Worm (Caenorhabditis elegans) whole organism, young adult: Measurements from ENCODE around the gene egl-15.
A peak's percentile ranks its signal among the peaks of the same experiment; 100 is the strongest.

Experiments used
- B0035.1 ChIP-seq: sonication (generic microtip); optimal IDR thresholded peaks from 2 replicates; lab custom pipeline; 2016; ENCODE audit warnings: missing genetic modification characterization, mild to moderate bottlenecking, missing compliant biosample characterization, missing genotype, missing genetic modification reagents
- F10E7.11 ChIP-seq: sonication (generic microtip); optimal IDR thresholded peaks from 2 replicates; lab custom pipeline; 2017; ENCODE audit warnings: mild to moderate bottlenecking, missing genetic modification characterization, moderate library complexity, missing compliant biosample characterization
- F22D6.2 ChIP-seq: sonication (generic microtip); optimal IDR thresholded peaks from 2 replicates; lab custom pipeline; 2016; ENCODE audit warnings: mild to moderate bottlenecking, missing genetic modification characterization, missing compliant biosample characterization
- F23B12.7 ChIP-seq: sonication (generic microtip); optimal IDR thresholded peaks from 2 replicates; lab custom pipeline; 2017; ENCODE audit warnings: missing genetic modification characterization, mild to moderate bottlenecking, missing compliant biosample characterization, antibody characterized with exemption, moderate library complexity; ENCODE audit not compliant: insufficient read depth
- F37B4.10 ChIP-seq: fragments of 200-800 bp; sonication (Bioruptor generic); IDR thresholded peaks from 2 replicates; pipeline ENCODE4 v1.3.6; 2022; ENCODE audit warnings: missing genetic modification characterization, missing compliant biosample characterization
- F49E8.2 ChIP-seq: sonication (generic microtip); optimal IDR thresholded peaks from 3 replicates; lab custom pipeline; 2017; ENCODE audit warnings: missing genetic modification characterization, mild to moderate bottlenecking, missing compliant biosample characterization, antibody characterized with exemption, moderate library complexity; ENCODE audit not compliant: insufficient read depth
- K11D2.4 ChIP-seq: fragments of 200-800 bp; sonication (Bioruptor generic); IDR thresholded peaks from 2 replicates; pipeline ENCODE4 v1.3.6; 2022; ENCODE audit warnings: missing genetic modification reagents, missing genetic modification characterization, missing compliant biosample characterization
- K12H6.12 ChIP-seq: fragments of 200-800 bp; sonication (Bioruptor generic); optimal IDR thresholded peaks from 2 replicates; lab custom pipeline; 2018; ENCODE audit warnings: mild to moderate bottlenecking, missing genetic modification characterization, missing compliant biosample characterization
- T07F8.4 ChIP-seq: sonication (generic microtip); optimal IDR thresholded peaks from 2 replicates; lab custom pipeline; 2016; ENCODE audit warnings: mild to moderate bottlenecking, missing genetic modification characterization, moderate library complexity, missing compliant biosample characterization
- Y79H2A.3 ChIP-seq: fragments of 200-800 bp; sonication (Bioruptor generic); conservative IDR thresholded peaks from 2 replicates; pipeline ENCODE4 v1.3.6; 2022; ENCODE audit warnings: missing genetic modification reagents, missing genetic modification characterization, missing compliant biosample characterization
- akir-1 ChIP-seq: fragments of 200-800 bp; sonication (Bioruptor generic); optimal IDR thresholded peaks from 2 replicates; lab custom pipeline; 2018; ENCODE audit warnings: mild to moderate bottlenecking, missing genetic modification characterization, moderate library complexity, missing compliant biosample characterization
- athp-1 ChIP-seq: sonication (generic microtip); optimal IDR thresholded peaks from 2 replicates; lab custom pipeline; 2017; ENCODE audit warnings: mild to moderate bottlenecking, missing genetic modification characterization, missing compliant biosample characterization
- attf-5 ChIP-seq: fragments of 200-800 bp; sonication (Bioruptor generic); optimal IDR thresholded peaks from 2 replicates; lab custom pipeline; 2018; ENCODE audit warnings: mild to moderate bottlenecking, missing genetic modification characterization, missing compliant biosample characterization
- attf-6 ChIP-seq: fragments of 200-800 bp; sonication (Bioruptor generic); IDR thresholded peaks from 2 replicates; pipeline ENCODE4 v1.3.6; 2022; ENCODE audit warnings: missing genetic modification reagents, missing genetic modification characterization, missing compliant biosample characterization
- cebp-1 ChIP-seq, 2 experiments: fragments of 200-800 bp in 1 of 2; sonication (Bioruptor generic) in 1 of 2; sonication (generic microtip) in 1 of 2; IDR thresholded peaks in 1 of 2; optimal IDR thresholded peaks in 1 of 2; 2 replicates each; pipeline versions ENCODE4 v1.3.6 to Lab custom; 2017 to 2022; ENCODE audit warnings: missing compliant biosample characterization in 2 of 2, missing genetic modification characterization in 2 of 2, mild to moderate bottlenecking in 1 of 2, missing genetic modification reagents in 1 of 2, moderate library complexity in 1 of 2
- ceh-100 ChIP-seq: fragments of 200-800 bp; sonication (Bioruptor generic); IDR thresholded peaks from 2 replicates; pipeline ENCODE4 v1.3.6; 2022; ENCODE audit warnings: missing genetic modification reagents, missing genetic modification characterization, missing compliant biosample characterization
- ceh-91 ChIP-seq: fragments of 200-800 bp; sonication (Bioruptor generic); IDR thresholded peaks from 2 replicates; pipeline ENCODE4 v1.3.6; 2022; ENCODE audit warnings: missing genetic modification reagents, missing genetic modification characterization, missing compliant biosample characterization
- chd-7 ChIP-seq: sonication (generic microtip); optimal IDR thresholded peaks from 2 replicates; lab custom pipeline; 2016; ENCODE audit warnings: mild to moderate bottlenecking, missing genetic modification characterization, moderate library complexity, missing compliant biosample characterization
- die-1 ChIP-seq: sonication (generic microtip); optimal IDR thresholded peaks from 2 replicates; lab custom pipeline; 2016; ENCODE audit warnings: missing genotype, mild to moderate bottlenecking, missing genetic modification characterization, missing compliant biosample characterization
- dox-1 ChIP-seq: fragments of 200-800 bp; sonication (Bioruptor generic); IDR thresholded peaks from 2 replicates; pipeline ENCODE4 v1.3.6; 2022; ENCODE audit warnings: missing genetic modification reagents, missing genetic modification characterization, missing compliant biosample characterization
- egl-18 ChIP-seq: fragments of 200-800 bp; sonication (Bioruptor generic); IDR thresholded peaks from 2 replicates; pipeline ENCODE4 v1.3.6; 2022; ENCODE audit warnings: missing genetic modification reagents, missing genetic modification characterization, missing compliant biosample characterization
- ets-4 ChIP-seq: fragments of 200-800 bp; sonication (Bioruptor generic); optimal IDR thresholded peaks from 2 replicates; lab custom pipeline; 2018; ENCODE audit warnings: mild to moderate bottlenecking, missing genetic modification characterization, missing compliant biosample characterization
- hlh-26 ChIP-seq: fragments of 200-800 bp; sonication (Bioruptor generic); conservative IDR thresholded peaks from 2 replicates; pipeline ENCODE4 v1.3.6; 2022; ENCODE audit warnings: missing genetic modification reagents, missing genetic modification characterization, missing compliant biosample characterization
- hmg-1.2 ChIP-seq: fragments of 200-800 bp; sonication (Bioruptor generic); IDR thresholded peaks from 2 replicates; pipeline ENCODE4 v1.3.6; 2022; ENCODE audit warnings: missing genetic modification reagents, missing genetic modification characterization, missing compliant biosample characterization
- lag-1 ChIP-seq: fragments of 200-800 bp; sonication (Bioruptor generic); IDR thresholded peaks from 2 replicates; pipeline ENCODE4 v1.3.6; 2022; ENCODE audit warnings: missing genetic modification reagents, missing genetic modification characterization, missing compliant biosample characterization
- let-607 ChIP-seq, 2 experiments: fragments of 200-800 bp in 1 of 2; sonication (Bioruptor generic) in 1 of 2; sonication (generic microtip) in 1 of 2; optimal IDR thresholded peaks; 2 replicates each; lab custom pipeline; 2016 to 2018; ENCODE audit warnings: mild to moderate bottlenecking in 2 of 2, missing compliant biosample characterization in 2 of 2, missing genetic modification characterization in 2 of 2, moderate library complexity in 2 of 2, missing genotype in 1 of 2
- lin-26 ChIP-seq: fragments of 200-800 bp; sonication (Bioruptor generic); IDR thresholded peaks from 2 replicates; pipeline ENCODE4 v1.3.6; 2022; ENCODE audit warnings: missing genetic modification reagents, missing genetic modification characterization, missing compliant biosample characterization
- lin-35 ChIP-seq, 3 experiments: fragments of 150-350 bp in 2 of 3; sonication (generic microtip) in 1 of 3; optimal IDR thresholded peaks; 2 replicates each; lab custom pipeline; 2014 to 2018; ENCODE audit warnings: missing biosample characterization in 3 of 3, missing genetic modification characterization in 3 of 3, missing genetic modification reagents in 3 of 3
- lin-40 ChIP-seq: sonication (generic microtip); optimal IDR thresholded peaks from 2 replicates; lab custom pipeline; 2016; ENCODE audit warnings: missing genetic modification characterization, mild to moderate bottlenecking, missing compliant biosample characterization, missing genotype, missing genetic modification reagents
- madf-10 ChIP-seq: sonication (generic microtip); optimal IDR thresholded peaks from 2 replicates; lab custom pipeline; 2016; ENCODE audit warnings: mild to moderate bottlenecking, missing genetic modification characterization, missing compliant biosample characterization
- mcd-1 ChIP-seq: fragments of 200-800 bp; sonication (Bioruptor generic); IDR thresholded peaks from 2 replicates; pipeline ENCODE4 v1.3.6; 2022; ENCODE audit warnings: missing genetic modification reagents, missing genetic modification characterization, missing compliant biosample characterization
- mxl-1 ChIP-seq: sonication (generic microtip); optimal IDR thresholded peaks from 2 replicates; lab custom pipeline; 2016; ENCODE audit warnings: missing genetic modification characterization, missing compliant biosample characterization
- nfyb-1 ChIP-seq: fragments of 200-800 bp; sonication (Bioruptor generic); IDR thresholded peaks from 2 replicates; pipeline ENCODE4 v1.3.6; 2022; ENCODE audit warnings: missing genetic modification reagents, missing genetic modification characterization, missing compliant biosample characterization
- nhr-90 ChIP-seq: sonication (generic microtip); optimal IDR thresholded peaks from 2 replicates; lab custom pipeline; 2016; ENCODE audit warnings: missing genotype, mild to moderate bottlenecking, missing genetic modification characterization, missing compliant biosample characterization
- repo-1 ChIP-seq: sonication (generic microtip); optimal IDR thresholded peaks from 2 replicates; lab custom pipeline; 2017; ENCODE audit warnings: mild to moderate bottlenecking, missing genetic modification characterization, missing compliant biosample characterization
- sea-2 ChIP-seq: fragments of 200-800 bp; sonication (Bioruptor generic); IDR thresholded peaks from 2 replicates; pipeline ENCODE4 v1.3.6; 2022; ENCODE audit warnings: missing genetic modification characterization, missing compliant biosample characterization
- snpc-4 ChIP-seq, 5 experiments: fragments of 150-350 bp in 1 of 5; sonication (generic microtip) in 4 of 5; optimal IDR thresholded peaks; 2 replicates each; lab custom pipeline; 2014 to 2018; ENCODE audit warnings: missing genetic modification characterization in 5 of 5, missing biosample characterization in 3 of 5, antibody characterized with exemption in 2 of 5, mild to moderate bottlenecking in 2 of 5, missing compliant biosample characterization in 2 of 5, missing genotype in 2 of 5, moderate library complexity in 2 of 5, missing genetic modification reagents in 1 of 5
- somi-1 ChIP-seq: fragments of 200-800 bp; sonication (Bioruptor generic); optimal IDR thresholded peaks from 2 replicates; lab custom pipeline; 2018; ENCODE audit warnings: mild to moderate bottlenecking, missing genetic modification characterization, missing compliant biosample characterization
- tbp1 ChIP-seq: fragments of 200-800 bp; sonication (Bioruptor generic); optimal IDR thresholded peaks from 2 replicates; lab custom pipeline; 2018; ENCODE audit warnings: mild to moderate bottlenecking, missing genetic modification characterization, missing compliant biosample characterization
- tlf-1 ChIP-seq: fragments of 200-800 bp; sonication (Bioruptor generic); optimal IDR thresholded peaks from 2 replicates; lab custom pipeline; 2018; ENCODE audit warnings: mild to moderate bottlenecking, missing genetic modification characterization, missing compliant biosample characterization
- unc-130 ChIP-seq: sonication (generic microtip); optimal IDR thresholded peaks from 2 replicates; lab custom pipeline; 2016; ENCODE audit warnings: missing genetic modification reagents, missing genetic modification characterization, missing compliant biosample characterization
- zfh-2 ChIP-seq: fragments of 200-800 bp; sonication (Bioruptor generic); conservative IDR thresholded peaks from 2 replicates; pipeline ENCODE4 v1.3.6; 2022; ENCODE audit warnings: missing genetic modification reagents, missing genetic modification characterization, missing compliant biosample characterization
- ztf-25 ChIP-seq: fragments of 200-800 bp; sonication (Bioruptor generic); IDR thresholded peaks from 2 replicates; pipeline ENCODE4 v1.3.6; 2022; ENCODE audit warnings: missing genetic modification reagents, missing genetic modification characterization, missing compliant biosample characterization
- ztf-26 ChIP-seq: sonication (generic microtip); optimal IDR thresholded peaks from 2 replicates; lab custom pipeline; 2017; ENCODE audit warnings: missing genetic modification characterization, missing compliant biosample characterization
- ztf-6 ChIP-seq: fragments of 200-800 bp; sonication (Bioruptor generic); IDR thresholded peaks from 2 replicates; pipeline ENCODE4 v1.3.6; 2022; ENCODE audit warnings: missing genetic modification reagents, missing genetic modification characterization, missing compliant biosample characterization

Gene egl-15

DNA sequence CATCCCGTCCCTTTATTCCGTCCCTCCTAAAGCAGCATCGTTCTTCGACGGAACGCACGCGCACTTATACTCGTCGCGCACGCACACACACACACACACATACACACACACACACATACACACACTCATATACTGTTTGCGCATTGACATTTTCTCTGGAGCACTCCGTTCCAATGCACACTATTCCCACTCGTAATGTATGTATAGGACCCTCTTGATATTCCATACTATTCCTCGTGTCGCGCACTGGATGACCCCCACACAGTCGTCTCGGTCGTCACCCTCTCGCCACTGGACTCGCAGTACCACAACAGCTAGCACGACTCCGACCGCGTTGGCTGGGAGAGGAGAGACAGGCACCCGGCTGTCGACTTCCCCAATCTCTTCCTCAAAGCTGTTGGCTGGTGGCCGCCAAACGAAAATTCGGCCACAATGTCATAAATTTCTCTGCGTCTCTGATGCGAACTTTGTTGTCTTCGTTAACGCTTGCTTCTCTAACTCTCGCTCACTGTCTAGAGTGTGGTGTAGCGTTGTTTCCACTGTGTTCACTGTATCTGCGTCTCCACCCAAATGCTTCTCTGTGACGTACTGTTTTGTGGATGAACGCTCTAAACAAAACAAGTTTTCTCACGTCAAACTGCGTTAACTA lies 15.0 kb downstream of the egl-15 start (continued):
- TF ChIP-seq snpc-4 (GFP tag; optimal IDR thresholded peaks at IDR 0.05; lab: Kevin White, UChicago) (peak; percentile 50), snpc-4 (tag; optimal IDR thresholded peaks at IDR 0.05; lab: Kevin White, UChicago) (peak in 1 of 4 experiments; percentile 46), lin-40 (tag; lab: Kevin White, UChicago) (peak; percentile 94), dox-1 (GFP tag; lab: Robert Waterston, UW) (peak; percentile 90), mxl-1 (tag; lab: Kevin White, UChicago) (peak; percentile 55), let-607 (tag; optimal IDR thresholded peaks at IDR 0.05; lab: Kevin White, UChicago) (peak; percentile 52 to 80), K12H6.12 (tag; lab: Kevin White, UChicago) (peak; percentile 97), F23B12.7 (no peak), tlf-1 (GFP tag; lab: Kevin White, UChicago) (no peak), F22D6.2 (tag; lab: Kevin White, UChicago) (peak; percentile 2), ztf-25 (GFP tag; lab: Robert Waterston, UW) (0 out of 2 replicates have a peak, but pooled peaks have one; percentile 2), K11D2.4 (GFP tag; lab: Robert Waterston, UW) (no peak), ceh-100 (0 out of 2 replicates have a peak, but pooled peaks have one; percentile 19), lin-35 (GFP tag; optimal IDR thresholded peaks at IDR 0.05; lab: Kevin White, UChicago) (peak in 1 of 3 experiments; percentile 64), akir-1 (peak; percentile 57), B0035.1 (tag; lab: Kevin White, UChicago) (peak; percentile 54), chd-7 (tag; lab: Kevin White, UChicago) (peak; percentile 43), hlh-26 (GFP tag; lab: Robert Waterston, UW) (no peak), ceh-91 (GFP tag; lab: Robert Waterston, UW) (no peak), hmg-1.2 (GFP tag; lab: Robert Waterston, UW) (peak; percentile 82), mcd-1 (GFP tag; lab: Robert Waterston, UW) (peak; percentile 72), lin-26 (GFP tag; lab: Robert Waterston, UW) (0 out of 2 replicates have a peak, but pooled peaks have one; percentile 45), repo-1 (tag; lab: Kevin White, UChicago) (peak; percentile 68), F37B4.10 (GFP tag; lab: Robert Waterston, UW) (0 out of 2 replicates have a peak, but pooled peaks have one; percentile 22), attf-5 (peak; percentile 81), sea-2 (no peak), attf-6 (GFP tag; lab: Robert Waterston, UW) (no peak), madf-10 (tag; lab: Kevin White, UChicago) (peak; percentile 62), F10E7.11 (tag; lab: Kevin White, UChicago) (peak; percentile 37), ztf-6 (GFP tag; lab: Robert Waterston, UW) (no peak), ztf-26 (tag; lab: Kevin White, UChicago) (peak; percentile 83), die-1 (tag; lab: Kevin White, UChicago) (peak; percentile 21), tbp1 (GFP tag; lab: Kevin White, UChicago) (peak; percentile 34), somi-1 (GFP tag; lab: Kevin White, UChicago) (peak; percentile 52), zfh-2 (GFP tag; lab: Robert Waterston, UW) (peak; percentile 99), F49E8.2 (tag; lab: Kevin White, UChicago) (no peak), ets-4 (GFP tag; lab: Kevin White, UChicago) (peak; percentile 72), Y79H2A.3 (GFP tag; lab: Robert Waterston, UW) (no peak), nhr-90 (tag; lab: Kevin White, UChicago) (no peak), nfyb-1 (GFP tag; lab: Robert Waterston, UW) (peak; percentile 80), unc-130 (no peak), athp-1 (peak; percentile 38), T07F8.4 (tag; lab: Kevin White, UChicago) (peak; percentile 54), cebp-1 (GFP tag; IDR thresholded peaks at IDR 0.05; lab: Robert Waterston, UW) (peak; percentile 48; the same call in 1 of the 2 replicates), cebp-1 (tag; optimal IDR thresholded peaks at IDR 0.05; lab: Kevin White, UChicago) (peak; percentile 81), lag-1 (no peak), egl-18 (GFP tag; lab: Robert Waterston, UW) (peak; percentile 77; the same call in 1 of the 2 replicates)
